Worm (Caenorhabditis elegans) whole organism, young adult: ENCODE measurements around the gene nhr-255.
A peak's percentile ranks its signal among the peaks of the same experiment; 100 is the strongest.

ENCODE experiments used
- B0336.3 ChIP-seq: fragments of 200-800 bp; sonication (Bioruptor generic); IDR thresholded peaks from 2 replicates; pipeline ENCODE4 v1.3.6; 2022; ENCODE audit warnings: missing genetic modification characterization, missing compliant biosample characterization
- C17E4.6 ChIP-seq: fragments of 200-800 bp; sonication (Bioruptor generic); IDR thresholded peaks from 2 replicates; pipeline ENCODE4 v1.3.6; 2022; ENCODE audit warnings: missing genetic modification reagents, missing genetic modification characterization, missing compliant biosample characterization
- F23B12.7 ChIP-seq: sonication (generic microtip); optimal IDR thresholded peaks from 2 replicates; lab custom pipeline; 2017; ENCODE audit warnings: missing genetic modification characterization, mild to moderate bottlenecking, missing compliant biosample characterization, antibody characterized with exemption, moderate library complexity; ENCODE audit not compliant: insufficient read depth
- F57A8.1 ChIP-seq: fragments of 200-800 bp; sonication (Bioruptor generic); optimal IDR thresholded peaks from 2 replicates; lab custom pipeline; 2018; ENCODE audit warnings: mild to moderate bottlenecking, missing genetic modification characterization, moderate library complexity, missing compliant biosample characterization
- K11D2.4 ChIP-seq: fragments of 200-800 bp; sonication (Bioruptor generic); IDR thresholded peaks from 2 replicates; pipeline ENCODE4 v1.3.6; 2022; ENCODE audit warnings: missing genetic modification reagents, missing genetic modification characterization, missing compliant biosample characterization
- K12H6.12 ChIP-seq: fragments of 200-800 bp; sonication (Bioruptor generic); optimal IDR thresholded peaks from 2 replicates; lab custom pipeline; 2018; ENCODE audit warnings: mild to moderate bottlenecking, missing genetic modification characterization, missing compliant biosample characterization
- T07F8.4 ChIP-seq: sonication (generic microtip); optimal IDR thresholded peaks from 2 replicates; lab custom pipeline; 2016; ENCODE audit warnings: mild to moderate bottlenecking, missing genetic modification characterization, moderate library complexity, missing compliant biosample characterization
- ZK185.1 ChIP-seq: sonication (generic microtip); optimal IDR thresholded peaks from 2 replicates; lab custom pipeline; 2016; ENCODE audit warnings: mild to moderate bottlenecking, missing genetic modification characterization, missing compliant biosample characterization; ENCODE audit not compliant: poor library complexity, severe bottlenecking
- atf-7 ChIP-seq: sonication (generic microtip); optimal IDR thresholded peaks from 2 replicates; lab custom pipeline; 2017; ENCODE audit warnings: mild to moderate bottlenecking, missing genetic modification characterization, missing compliant biosample characterization
- attf-5 ChIP-seq: fragments of 200-800 bp; sonication (Bioruptor generic); optimal IDR thresholded peaks from 2 replicates; lab custom pipeline; 2018; ENCODE audit warnings: mild to moderate bottlenecking, missing genetic modification characterization, missing compliant biosample characterization
- attf-6 ChIP-seq: fragments of 200-800 bp; sonication (Bioruptor generic); IDR thresholded peaks from 2 replicates; pipeline ENCODE4 v1.3.6; 2022; ENCODE audit warnings: missing genetic modification reagents, missing genetic modification characterization, missing compliant biosample characterization
- bed-2 ChIP-seq: fragments of 200-800 bp; sonication (Bioruptor generic); IDR thresholded peaks from 2 replicates; pipeline ENCODE4 v1.3.6; 2022; ENCODE audit warnings: missing genetic modification reagents, missing genetic modification characterization, missing compliant biosample characterization
- cebp-1 ChIP-seq, 2 experiments: fragments of 200-800 bp in 1 of 2; sonication (Bioruptor generic) in 1 of 2; sonication (generic microtip) in 1 of 2; IDR thresholded peaks in 1 of 2; optimal IDR thresholded peaks in 1 of 2; 2 replicates each; pipeline versions ENCODE4 v1.3.6 to Lab custom; 2017 to 2022; ENCODE audit warnings: missing compliant biosample characterization in 2 of 2, missing genetic modification characterization in 2 of 2, mild to moderate bottlenecking in 1 of 2, missing genetic modification reagents in 1 of 2, moderate library complexity in 1 of 2
- ceh-27 ChIP-seq: fragments of 200-800 bp; sonication (Bioruptor generic); optimal IDR thresholded peaks from 2 replicates; lab custom pipeline; 2018; ENCODE audit warnings: mild to moderate bottlenecking, missing genetic modification characterization, moderate library complexity, missing compliant biosample characterization
- ceh-79 ChIP-seq: sonication (generic microtip); optimal IDR thresholded peaks from 2 replicates; lab custom pipeline; 2017; ENCODE audit warnings: mild to moderate bottlenecking, missing genetic modification characterization, missing compliant biosample characterization
- dox-1 ChIP-seq: fragments of 200-800 bp; sonication (Bioruptor generic); IDR thresholded peaks from 2 replicates; pipeline ENCODE4 v1.3.6; 2022; ENCODE audit warnings: missing genetic modification reagents, missing genetic modification characterization, missing compliant biosample characterization
- dpff-1 ChIP-seq: sonication (generic microtip); optimal IDR thresholded peaks from 2 replicates; lab custom pipeline; 2017; ENCODE audit warnings: mild to moderate bottlenecking, missing genetic modification characterization, missing compliant biosample characterization
- dpl-1 ChIP-seq: fragments of 150-350 bp; optimal IDR thresholded peaks from 2 replicates; lab custom pipeline; 2014; ENCODE audit warnings: missing biosample characterization, missing genetic modification reagents, missing genetic modification characterization
- efl-1 ChIP-seq: fragments of 150-350 bp; optimal IDR thresholded peaks from 2 replicates; lab custom pipeline; 2014; ENCODE audit warnings: missing biosample characterization, missing genetic modification reagents, missing genetic modification characterization
- egl-18 ChIP-seq: fragments of 200-800 bp; sonication (Bioruptor generic); IDR thresholded peaks from 2 replicates; pipeline ENCODE4 v1.3.6; 2022; ENCODE audit warnings: missing genetic modification reagents, missing genetic modification characterization, missing compliant biosample characterization
- ets-4 ChIP-seq: fragments of 200-800 bp; sonication (Bioruptor generic); optimal IDR thresholded peaks from 2 replicates; lab custom pipeline; 2018; ENCODE audit warnings: mild to moderate bottlenecking, missing genetic modification characterization, missing compliant biosample characterization
- fkh-3 ChIP-seq: sonication (generic microtip); optimal IDR thresholded peaks from 2 replicates; lab custom pipeline; 2016; ENCODE audit warnings: mild to moderate bottlenecking, missing genetic modification characterization, missing compliant biosample characterization
- hlh-12 ChIP-seq: sonication (generic microtip); optimal IDR thresholded peaks from 2 replicates; lab custom pipeline; 2016; ENCODE audit warnings: missing genetic modification characterization, missing compliant biosample characterization
- lag-1 ChIP-seq: fragments of 200-800 bp; sonication (Bioruptor generic); IDR thresholded peaks from 2 replicates; pipeline ENCODE4 v1.3.6; 2022; ENCODE audit warnings: missing genetic modification reagents, missing genetic modification characterization, missing compliant biosample characterization
- let-607 ChIP-seq, 2 experiments: fragments of 200-800 bp in 1 of 2; sonication (Bioruptor generic) in 1 of 2; sonication (generic microtip) in 1 of 2; optimal IDR thresholded peaks; 2 replicates each; lab custom pipeline; 2016 to 2018; ENCODE audit warnings: mild to moderate bottlenecking in 2 of 2, missing compliant biosample characterization in 2 of 2, missing genetic modification characterization in 2 of 2, moderate library complexity in 2 of 2, missing genotype in 1 of 2
- lin-26 ChIP-seq: fragments of 200-800 bp; sonication (Bioruptor generic); IDR thresholded peaks from 2 replicates; pipeline ENCODE4 v1.3.6; 2022; ENCODE audit warnings: missing genetic modification reagents, missing genetic modification characterization, missing compliant biosample characterization
- lin-40 ChIP-seq: sonication (generic microtip); optimal IDR thresholded peaks from 2 replicates; lab custom pipeline; 2016; ENCODE audit warnings: missing genetic modification characterization, mild to moderate bottlenecking, missing compliant biosample characterization, missing genotype, missing genetic modification reagents
- lsl-1 ChIP-seq: fragments of 200-800 bp; sonication (Bioruptor generic); optimal IDR thresholded peaks from 2 replicates; lab custom pipeline; 2018; ENCODE audit warnings: mild to moderate bottlenecking, missing genetic modification characterization, moderate library complexity, missing compliant biosample characterization
- lsy-27 ChIP-seq: sonication (generic microtip); optimal IDR thresholded peaks from 2 replicates; lab custom pipeline; 2017; ENCODE audit warnings: missing genetic modification characterization, mild to moderate bottlenecking, missing compliant biosample characterization, antibody characterized with exemption, missing genotype, borderline replicate concordance; ENCODE audit not compliant: insufficient read depth
- madf-10 ChIP-seq: sonication (generic microtip); optimal IDR thresholded peaks from 2 replicates; lab custom pipeline; 2016; ENCODE audit warnings: mild to moderate bottlenecking, missing genetic modification characterization, missing compliant biosample characterization
- madf-6 ChIP-seq: fragments of 200-800 bp; sonication (Bioruptor generic); IDR thresholded peaks from 2 replicates; pipeline ENCODE4 v1.3.6; 2022; ENCODE audit warnings: missing genetic modification reagents, missing genetic modification characterization, missing compliant biosample characterization
- madf-8 ChIP-seq: fragments of 200-800 bp; sonication (Bioruptor generic); conservative IDR thresholded peaks from 2 replicates; pipeline ENCODE4 v1.3.6; 2022; ENCODE audit warnings: missing genetic modification reagents, missing genetic modification characterization, missing compliant biosample characterization
- mcd-1 ChIP-seq: fragments of 200-800 bp; sonication (Bioruptor generic); IDR thresholded peaks from 2 replicates; pipeline ENCODE4 v1.3.6; 2022; ENCODE audit warnings: missing genetic modification reagents, missing genetic modification characterization, missing compliant biosample characterization
- mel-28 ChIP-seq: sonication (generic microtip); optimal IDR thresholded peaks from 2 replicates; lab custom pipeline; 2016; ENCODE audit warnings: borderline replicate concordance, mild to moderate bottlenecking, missing genetic modification characterization, missing compliant biosample characterization
- nfyb-1 ChIP-seq: fragments of 200-800 bp; sonication (Bioruptor generic); IDR thresholded peaks from 2 replicates; pipeline ENCODE4 v1.3.6; 2022; ENCODE audit warnings: missing genetic modification reagents, missing genetic modification characterization, missing compliant biosample characterization
- nhr-27 ChIP-seq: fragments of 200-800 bp; sonication (Bioruptor generic); optimal IDR thresholded peaks from 2 replicates; lab custom pipeline; 2018; ENCODE audit warnings: mild to moderate bottlenecking, missing genetic modification characterization, moderate library complexity, missing compliant biosample characterization
- nhr-80 ChIP-seq: sonication (generic microtip); optimal IDR thresholded peaks from 2 replicates; lab custom pipeline; 2016; ENCODE audit warnings: missing genetic modification characterization, missing compliant biosample characterization
- rcor-1 ChIP-seq: fragments of 200-800 bp; sonication (Bioruptor generic); IDR thresholded peaks from 2 replicates; pipeline ENCODE4 v1.3.6; 2022; ENCODE audit warnings: missing genetic modification reagents, missing genetic modification characterization, missing compliant biosample characterization
- somi-1 ChIP-seq: fragments of 200-800 bp; sonication (Bioruptor generic); optimal IDR thresholded peaks from 2 replicates; lab custom pipeline; 2018; ENCODE audit warnings: mild to moderate bottlenecking, missing genetic modification characterization, missing compliant biosample characterization
- zfh-2 ChIP-seq: fragments of 200-800 bp; sonication (Bioruptor generic); conservative IDR thresholded peaks from 2 replicates; pipeline ENCODE4 v1.3.6; 2022; ENCODE audit warnings: missing genetic modification reagents, missing genetic modification characterization, missing compliant biosample characterization
- ztf-22 ChIP-seq: fragments of 200-800 bp; sonication (Bioruptor generic); optimal IDR thresholded peaks from 2 replicates; lab custom pipeline; 2018; ENCODE audit warnings: mild to moderate bottlenecking, missing genetic modification characterization, moderate library complexity, missing compliant biosample characterization
- ztf-26 ChIP-seq: sonication (generic microtip); optimal IDR thresholded peaks from 2 replicates; lab custom pipeline; 2017; ENCODE audit warnings: missing genetic modification characterization, missing compliant biosample characterization
- ztf-3 ChIP-seq: fragments of 200-800 bp; sonication (Bioruptor generic); optimal IDR thresholded peaks from 2 replicates; lab custom pipeline; 2018; ENCODE audit warnings: mild to moderate bottlenecking, missing genetic modification characterization, missing compliant biosample characterization

Gene nhr-255

DNA sequence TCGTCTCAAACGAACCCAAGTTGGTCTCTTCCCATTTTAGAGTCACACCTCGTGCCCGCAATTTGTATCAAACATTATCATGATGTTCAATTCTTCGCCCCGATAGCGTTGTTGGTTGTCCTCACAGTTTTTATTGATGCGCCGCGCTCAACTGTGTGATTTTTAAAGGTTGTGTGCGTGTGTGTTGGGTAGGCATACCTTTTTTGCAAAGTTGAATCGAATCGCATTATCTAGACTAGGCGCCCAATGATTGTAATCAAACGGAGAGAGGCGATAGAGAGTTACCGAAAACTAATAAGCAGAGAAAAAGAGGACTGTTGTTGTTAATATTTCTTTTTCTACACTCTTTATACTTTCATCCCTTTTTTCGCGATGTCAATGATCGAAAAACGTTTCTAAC, 42.2 kb upstream of the nhr-255 start:
- no peak for TF ChIP-seq zfh-2 (GFP tag; lab: Robert Waterston, UW)
- no peak for TF ChIP-seq ets-4 (GFP tag; lab: Kevin White, UChicago)
- no peak for TF ChIP-seq efl-1 (GFP tag; lab: Kevin White, UChicago)
- no peak for TF ChIP-seq lag-1 (GFP tag; lab: Robert Waterston, UW)
- TF ChIP-seq atf-7, result peak; percentile 18
- TF ChIP-seq ceh-27 (GFP tag; lab: Kevin White, UChicago), result no peak
- no peak for TF ChIP-seq mcd-1 (GFP tag; lab: Robert Waterston, UW)
- TF ChIP-seq dox-1 (GFP tag; lab: Robert Waterston, UW), result no peak
- no peak for TF ChIP-seq attf-6 (GFP tag; lab: Robert Waterston, UW)
- no peak for TF ChIP-seq ceh-79 (tag; lab: Kevin White, UChicago)
- TF ChIP-seq somi-1 (GFP tag; lab: Kevin White, UChicago), result peak; percentile 20
- TF ChIP-seq B0336.3, result 0 out of 2 replicates have a peak, but pooled peaks have one; percentile 31
- no peak for TF ChIP-seq dpl-1 (GFP tag; lab: Kevin White, UChicago)
- TF ChIP-seq lin-26, result peak; percentile 37; the same call in 1 of the 2 replicates
- no peak for TF ChIP-seq nfyb-1 (GFP tag; lab: Robert Waterston, UW)
- TF ChIP-seq C17E4.6 (GFP tag; lab: Robert Waterston, UW), result no peak
- TF ChIP-seq nhr-80, result peak; percentile 73
- no peak for TF ChIP-seq F23B12.7 (tag; lab: Kevin White, UChicago)
- peak; percentile 39 for TF ChIP-seq lin-40

DNA sequence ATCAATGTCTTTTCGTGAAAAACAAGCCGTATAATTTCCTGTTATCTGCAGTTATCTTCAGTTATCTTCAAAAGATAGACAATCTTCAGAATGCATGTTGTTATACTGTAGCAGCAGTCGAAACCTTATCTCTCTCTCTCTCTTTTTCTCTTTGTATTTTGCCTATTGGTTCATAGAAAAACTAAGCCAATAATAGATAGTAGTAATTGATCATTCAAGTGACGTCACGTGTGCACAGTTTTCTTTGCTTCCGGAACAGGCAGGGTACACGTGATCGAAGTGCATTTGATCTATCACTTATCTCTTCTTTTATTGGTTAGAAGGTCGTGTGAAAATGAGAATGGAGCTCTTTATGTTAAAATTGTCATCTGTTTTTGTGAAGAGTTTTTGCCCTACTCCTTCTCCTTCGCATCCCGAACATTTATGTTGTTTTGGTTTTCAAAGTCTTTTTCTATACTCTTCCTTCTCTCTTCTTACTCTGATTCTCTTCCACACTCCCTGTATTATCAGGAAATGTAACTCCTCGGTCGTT, 37.8 kb upstream of the nhr-255 start:
- TF ChIP-seq T07F8.4 (tag; lab: Kevin White, UChicago) (no peak), nhr-80 (peak; percentile 45), attf-5 (GFP tag; lab: Kevin White, UChicago) (no peak), ets-4 (GFP tag; lab: Kevin White, UChicago) (peak; percentile 17), ztf-22 (GFP tag; lab: Kevin White, UChicago) (peak; percentile 18), cebp-1 (GFP tag; IDR thresholded peaks at IDR 0.05; lab: Robert Waterston, UW) (no peak), cebp-1 (tag; optimal IDR thresholded peaks at IDR 0.05; lab: Kevin White, UChicago) (peak; percentile 3), hlh-12 (tag; lab: Kevin White, UChicago) (no peak), K11D2.4 (GFP tag; lab: Robert Waterston, UW) (no peak), mel-28 (tag; lab: Kevin White, UChicago) (no peak), lin-40 (peak; percentile 39), dox-1 (GFP tag; lab: Robert Waterston, UW) (0 out of 2 replicates have a peak, but pooled peaks have one; percentile 23), atf-7 (peak; percentile 76), lin-26 (no peak), K12H6.12 (tag; lab: Kevin White, UChicago) (peak; percentile 25), lsy-27 (no peak), dpff-1 (tag; lab: Kevin White, UChicago) (no peak), nfyb-1 (GFP tag; lab: Robert Waterston, UW) (peak; percentile 49; the same call in 1 of the 2 replicates)
- TF ChIP-seq, all 124 proteins: peak for 9

ce11 chrX:15706108-15706676, 36.2 kb upstream of the nhr-255 start:
- TF ChIP-seq madf-10 (tag; lab: Kevin White, UChicago), result no peak
- no peak for TF ChIP-seq nhr-27 (tag; lab: Kevin White, UChicago)
- TF ChIP-seq F57A8.1 (GFP tag; lab: Kevin White, UChicago), result no peak
- TF ChIP-seq fkh-3 (tag; lab: Kevin White, UChicago), result no peak
- no peak for TF ChIP-seq lsl-1 (GFP tag; lab: Kevin White, UChicago)
- no peak for TF ChIP-seq C17E4.6 (GFP tag; lab: Robert Waterston, UW)
- no peak for TF ChIP-seq ZK185.1
- no peak for TF ChIP-seq rcor-1 (GFP tag; lab: Robert Waterston, UW)
- peak; percentile 72 for TF ChIP-seq ztf-26 (tag; lab: Kevin White, UChicago)
- no peak for TF ChIP-seq madf-6
- peak; percentile 67 for TF ChIP-seq somi-1 (GFP tag; lab: Kevin White, UChicago)
- peak; percentile 82 for TF ChIP-seq lin-40
- TF ChIP-seq bed-2 (GFP tag; lab: Robert Waterston, UW), result no peak
- no peak for TF ChIP-seq ztf-3 (GFP tag; lab: Kevin White, UChicago)
- TF ChIP-seq cebp-1 (GFP tag; IDR thresholded peaks at IDR 0.05; lab: Robert Waterston, UW), result no peak
- TF ChIP-seq cebp-1 (tag; optimal IDR thresholded peaks at IDR 0.05; lab: Kevin White, UChicago), result peak; percentile 9
- TF ChIP-seq egl-18 (GFP tag; lab: Robert Waterston, UW), result no peak
- no peak for TF ChIP-seq ceh-27 (GFP tag; lab: Kevin White, UChicago)
- TF ChIP-seq let-607 (tag; optimal IDR thresholded peaks at IDR 0.05; lab: Kevin White, UChicago), result no peak
- no peak for TF ChIP-seq madf-8 (GFP tag; lab: Robert Waterston, UW)
